Worm (Caenorhabditis elegans) whole organism, late embryonic: Measurements from ENCODE around the gene nhr-204.

Experiments
- elt-4 ChIP-seq: sonication (generic microtip); optimal IDR thresholded peaks from 2 replicates; lab custom pipeline; 2016; ENCODE audit warnings: missing genetic modification characterization, missing compliant biosample characterization
- pqm-1 ChIP-seq: sonication (generic microtip); optimal IDR thresholded peaks from 2 replicates; lab custom pipeline; 2016; ENCODE audit warnings: missing genetic modification characterization, missing compliant biosample characterization

ce11 chrV:284808-285207 lies 26.2 kb upstream of the nhr-204 start:
- TF ChIP-seq pqm-1 (tag; lab: Kevin White, UChicago) (no peak), elt-4 (tag; lab: Kevin White, UChicago) (no peak)
